Worm (Caenorhabditis elegans): ENCODE results near the gene ZK896.5.

ZK896.5 gene

DNA sequence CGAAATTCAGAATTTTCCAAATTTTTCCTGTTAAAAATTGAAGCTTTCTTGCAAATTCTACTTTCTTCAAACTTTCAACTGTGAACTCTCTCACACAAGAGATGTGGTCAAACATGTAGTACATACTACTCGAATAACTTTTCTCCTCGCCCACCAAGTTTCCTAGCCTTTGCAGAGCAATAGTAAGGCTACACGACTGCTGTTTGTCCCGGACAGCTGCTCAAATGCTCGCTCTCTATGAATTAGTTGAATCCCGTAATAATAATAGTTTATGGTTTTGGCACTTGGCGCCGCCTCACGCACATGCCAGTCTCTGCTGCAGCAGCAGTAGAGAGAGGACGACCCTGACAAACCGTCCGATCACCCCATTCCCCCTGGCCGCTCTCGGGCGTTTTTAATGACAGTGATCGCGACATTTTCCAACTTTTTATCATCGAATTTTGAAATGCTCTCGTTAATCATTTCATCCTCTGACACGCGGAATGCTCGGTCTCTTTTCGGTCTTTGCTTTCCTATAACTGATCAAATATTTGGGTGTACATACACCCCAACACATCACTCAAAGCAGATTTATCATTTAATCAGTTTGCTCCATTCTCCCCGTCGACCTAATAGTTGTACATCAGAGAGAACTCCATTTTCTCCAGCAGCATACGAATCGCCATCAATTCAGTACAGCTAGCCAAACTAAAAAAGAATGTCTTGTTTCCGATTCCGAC is 45.6 kb downstream of the ZK896.5 start:
- no peak for TF ChIP-seq unc-130 (tag; optimal IDR thresholded peaks at IDR 0.05)
- no peak for TF ChIP-seq zag-1 (tag; optimal IDR thresholded peaks at IDR 0.05)
- no peak for TF ChIP-seq lin-14 (GFP tag; optimal IDR thresholded peaks at IDR 0.05)
- no peak for TF ChIP-seq egl-13 (tag; optimal IDR thresholded peaks at IDR 0.05)
- no peak for TF ChIP-seq tlp-1 (tag; optimal IDR thresholded peaks at IDR 0.05)
- TF ChIP-seq rnt-1 (tag; optimal IDR thresholded peaks at IDR 0.05), result peak; percentile 25
- TF ChIP-seq mab-9 (GFP tag; IDR thresholded peaks at IDR 0.05), result no peak
- no peak for TF ChIP-seq ztf-11 (tag; optimal IDR thresholded peaks at IDR 0.05)
- no peak for TF ChIP-seq pqm-1 (tag; optimal IDR thresholded peaks at IDR 0.05)
- no peak for TF ChIP-seq F16B12.6 (tag; optimal IDR thresholded peaks at IDR 0.05)
- TF ChIP-seq lin-35 (GFP tag; optimal IDR thresholded peaks at IDR 0.05), result peak in 1 of 2 experiments; percentile 3
- TF ChIP-seq isw-1 (GFP tag; IDR thresholded peaks at IDR 0.05), result no peak
- TF ChIP-seq nhr-71 (tag; optimal IDR thresholded peaks at IDR 0.05), result peak; percentile 25
- TF ChIP-seq aly-2 (tag; optimal IDR thresholded peaks at IDR 0.05), result no peak
- TF ChIP-seq ceh-63 (GFP tag; optimal IDR thresholded peaks at IDR 0.05), result no peak
- peak; percentile 24 for TF ChIP-seq elt-2 (tag; optimal IDR thresholded peaks at IDR 0.05)
- no peak for TF ChIP-seq efl-1 (optimal IDR thresholded peaks at IDR 0.05)
- TF ChIP-seq efl-1 (GFP tag; optimal IDR thresholded peaks at IDR 0.05 in 1 of 2), result peak in 1 of 2 experiments; percentile 92
- TF ChIP-seq pag-3 (tag; optimal IDR thresholded peaks at IDR 0.05; ENCODE audit: borderline replicate concordance, insufficient read depth), result no peak
- no peak for TF ChIP-seq irx-1 (tag; optimal IDR thresholded peaks at IDR 0.05)
- no peak for TF ChIP-seq elt-3 (tag; optimal IDR thresholded peaks at IDR 0.05)
- no peak for TF ChIP-seq hlh-17 (GFP tag; optimal IDR thresholded peaks at IDR 0.05; ENCODE audit: borderline replicate concordance)
- TF ChIP-seq unc-30 (tag; optimal IDR thresholded peaks at IDR 0.05), result no peak
- TF ChIP-seq swsn-7 (tag; optimal IDR thresholded peaks at IDR 0.05), result no peak
- TF ChIP-seq pax-3 (tag; optimal IDR thresholded peaks at IDR 0.05), result no peak
- TF ChIP-seq nhr-84 (tag; optimal IDR thresholded peaks at IDR 0.05), result no peak

DNA sequence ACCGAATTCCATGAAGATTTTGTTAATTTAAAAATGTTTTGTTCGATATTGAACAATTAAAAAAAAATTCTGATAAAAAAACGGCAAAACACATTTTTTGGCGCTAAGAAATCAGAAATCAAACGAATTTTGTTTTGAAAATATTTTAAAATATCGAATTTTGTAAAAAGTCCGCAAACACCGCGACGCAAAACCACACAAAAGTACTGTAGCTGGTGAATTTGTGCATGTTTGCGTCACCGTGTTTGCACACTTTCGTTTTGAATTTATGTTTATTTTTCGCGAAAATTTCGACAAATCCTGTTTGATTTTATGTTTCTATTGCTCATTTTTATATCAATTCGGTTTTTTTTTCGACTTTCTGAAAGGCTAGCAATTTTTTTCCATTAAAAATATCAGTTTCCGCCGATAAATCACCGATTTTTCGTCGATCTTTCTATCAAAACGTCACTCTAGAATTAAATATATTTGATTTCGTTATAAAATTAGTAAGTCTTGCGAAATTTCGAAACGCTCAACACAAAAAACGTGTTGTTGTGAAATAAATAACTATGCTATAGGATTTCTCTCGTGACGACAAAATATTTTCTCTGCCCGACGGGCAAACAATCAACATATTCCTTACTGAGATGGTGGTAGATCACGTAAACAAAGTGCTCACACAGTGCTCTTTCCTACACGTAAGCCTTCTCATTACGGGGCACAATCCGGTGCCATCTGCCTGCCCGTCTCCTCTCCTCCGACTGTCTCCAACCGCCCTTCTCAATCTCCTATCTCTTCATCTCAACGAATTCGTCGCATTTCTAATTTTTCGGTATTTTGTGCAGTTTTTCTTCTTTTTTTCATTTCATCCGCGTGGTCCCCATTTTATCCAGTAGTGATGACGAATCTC is 47.6 kb downstream of the ZK896.5 start:
- TF ChIP-seq lin-39 (tag; optimal IDR thresholded peaks at IDR 0.05), result no peak
- TF ChIP-seq ceh-90 (tag; optimal IDR thresholded peaks at IDR 0.05), result no peak
- TF ChIP-seq snpc-4 (tag; optimal IDR thresholded peaks at IDR 0.05), result no peak
- no peak for TF ChIP-seq mef-2 (tag; optimal IDR thresholded peaks at IDR 0.05)
- no peak for TF ChIP-seq fkh-8 (tag; optimal IDR thresholded peaks at IDR 0.05)
- no peak for TF ChIP-seq isw-1 (GFP tag; IDR thresholded peaks at IDR 0.05)
- TF ChIP-seq vab-15 (tag; optimal IDR thresholded peaks at IDR 0.05), result no peak
- TF ChIP-seq lsy-2 (tag; optimal IDR thresholded peaks at IDR 0.05), result peak; percentile 38 to 74
- peak in 1 of 3 experiments; percentile 15 for TF ChIP-seq dpl-1 (GFP tag; optimal IDR thresholded peaks at IDR 0.05)
- TF ChIP-seq elt-2 (tag; optimal IDR thresholded peaks at IDR 0.05), result no peak
- no peak for TF ChIP-seq pag-3 (tag; optimal IDR thresholded peaks at IDR 0.05; ENCODE audit: borderline replicate concordance, insufficient read depth)
- TF ChIP-seq F16B12.6 (tag; optimal IDR thresholded peaks at IDR 0.05), result peak; percentile 65
- TF ChIP-seq aha-1 (tag; optimal IDR thresholded peaks at IDR 0.05), result no peak
- no peak for TF ChIP-seq hlh-17 (GFP tag; optimal IDR thresholded peaks at IDR 0.05; ENCODE audit: borderline replicate concordance)
- TF ChIP-seq efl-1 (optimal IDR thresholded peaks at IDR 0.05), result peak in 1 of 2 experiments; percentile 67
- peak; percentile 37 to 91 for TF ChIP-seq efl-1 (GFP tag; optimal IDR thresholded peaks at IDR 0.05 in 1 of 2)
- no peak for TF ChIP-seq egl-27 (tag; optimal IDR thresholded peaks at IDR 0.05)
- TF ChIP-seq C34B4.2 (tag; optimal IDR thresholded peaks at IDR 0.05), result no peak
- TF ChIP-seq lin-13 (GFP tag; optimal IDR thresholded peaks at IDR 0.05), result no peak
- no peak for TF ChIP-seq ztf-4 (tag; optimal IDR thresholded peaks at IDR 0.05)
- TF ChIP-seq ceh-82 (tag; optimal IDR thresholded peaks at IDR 0.05), result no peak
- TF ChIP-seq nhr-11 (tag; optimal IDR thresholded peaks at IDR 0.05), result no peak
- TF ChIP-seq lir-3 (tag; optimal IDR thresholded peaks at IDR 0.05; ENCODE audit: poor library complexity), result no peak
- no peak for TF ChIP-seq sox-4 (tag; optimal IDR thresholded peaks at IDR 0.05)
- no peak for TF ChIP-seq zip-4 (GFP tag; optimal IDR thresholded peaks at IDR 0.05)
- TF ChIP-seq sup-37 (GFP tag; optimal IDR thresholded peaks at IDR 0.05), result no peak
- TF ChIP-seq mep-1 (tag; optimal IDR thresholded peaks at IDR 0.05), result no peak
- TF ChIP-seq xbp-1 (tag; optimal IDR thresholded peaks at IDR 0.05), result no peak
- TF ChIP-seq elt-3 (tag; optimal IDR thresholded peaks at IDR 0.05), result no peak
- no peak for TF ChIP-seq nhr-20 (tag; optimal IDR thresholded peaks at IDR 0.05)
